Worm (Caenorhabditis elegans) whole organism, early embryonic: ENCODE results near the gene F54E4.2.

Experiments used
- aly-1 ChIP-seq: sonication (generic microtip); optimal IDR thresholded peaks from 2 replicates; lab custom pipeline; 2016; ENCODE audit warnings: missing genetic modification characterization, missing compliant biosample characterization
- ama-1 ChIP-seq: fragments of 150-350 bp; optimal IDR thresholded peaks from 2 replicates; lab custom pipeline; 2014
- ceh-13 ChIP-seq: fragments of 200-800 bp; sonication (Bioruptor generic); optimal IDR thresholded peaks from 2 replicates; lab custom pipeline; 2018; ENCODE audit warnings: mild to moderate bottlenecking, missing genetic modification characterization, missing compliant biosample characterization
- ceh-36 ChIP-seq: sonication (generic microtip); optimal IDR thresholded peaks from 2 replicates; lab custom pipeline; 2016; ENCODE audit warnings: missing genetic modification characterization, inconsistent platforms, missing compliant biosample characterization
- ets-7 ChIP-seq: sonication (generic microtip); optimal IDR thresholded peaks from 2 replicates; lab custom pipeline; 2016; ENCODE audit warnings: missing genotype, missing genetic modification characterization, missing compliant biosample characterization
- flt-1 ChIP-seq: fragments of 200-800 bp; sonication (Bioruptor generic); IDR thresholded peaks from 2 replicates; pipeline ENCODE4 v1.3.6; 2022; ENCODE audit warnings: missing genetic modification characterization, missing compliant biosample characterization
- hmbx-1 ChIP-seq: sonication (generic microtip); optimal IDR thresholded peaks from 2 replicates; lab custom pipeline; 2016; ENCODE audit warnings: mild to moderate bottlenecking, missing genetic modification characterization, missing compliant biosample characterization
- hmg-4 ChIP-seq: fragments of 200-800 bp; sonication (Bioruptor generic); optimal IDR thresholded peaks from 2 replicates; lab custom pipeline; 2018; ENCODE audit warnings: mild to moderate bottlenecking, missing genetic modification characterization, missing compliant biosample characterization
- pes-1 ChIP-seq: fragments of 200-800 bp; sonication (Bioruptor generic); IDR thresholded peaks from 2 replicates; pipeline ENCODE4 v1.3.6; 2022; ENCODE audit warnings: missing genetic modification reagents, missing genetic modification characterization, missing compliant biosample characterization
- tbx-37 ChIP-seq: fragments of 200-800 bp; sonication (Bioruptor generic); conservative IDR thresholded peaks from 2 replicates; pipeline ENCODE4 v1.3.6; 2022; ENCODE audit warnings: missing genetic modification reagents, missing genetic modification characterization, missing compliant biosample characterization
- tra-4 ChIP-seq: sonication (generic microtip); optimal IDR thresholded peaks from 2 replicates; lab custom pipeline; 2017; ENCODE audit warnings: missing genetic modification characterization, missing compliant biosample characterization

DNA sequence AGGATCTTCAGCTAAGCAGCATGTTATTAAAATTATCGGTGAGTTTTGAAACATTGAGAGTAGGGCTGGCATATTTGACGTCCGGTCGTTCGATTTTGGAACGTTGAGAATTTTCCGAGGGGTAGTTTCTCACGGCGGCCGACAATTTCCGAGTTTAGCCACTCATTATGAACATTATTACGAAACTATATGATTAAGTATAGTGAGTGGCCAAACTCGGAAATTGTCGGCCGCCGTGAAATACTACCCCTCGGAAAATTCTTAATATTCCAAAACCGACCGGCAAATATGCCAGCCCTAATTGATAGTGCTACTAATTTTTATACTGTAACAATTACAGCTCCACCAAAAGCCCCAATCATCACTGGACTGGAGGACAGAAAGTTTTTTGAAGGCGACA is 28.7 kb upstream of the F54E4.2 start:
- no peak for TF ChIP-seq flt-1 (GFP tag; lab: Robert Waterston, UW)
- TF ChIP-seq tbx-37 (GFP tag; lab: Robert Waterston, UW), result no peak
- no peak for TF ChIP-seq ceh-13 (GFP tag; lab: Kevin White, UChicago)
- no peak for TF ChIP-seq aly-1 (tag; lab: Kevin White, UChicago)
- TF ChIP-seq ama-1, result no peak
- no peak for TF ChIP-seq hmbx-1 (tag; lab: Kevin White, UChicago)
- TF ChIP-seq hmg-4, result no peak
- no peak for TF ChIP-seq ceh-36
- TF ChIP-seq ets-7 (tag; lab: Kevin White, UChicago), result no peak
- no peak for TF ChIP-seq tra-4 (tag; lab: Kevin White, UChicago)
- TF ChIP-seq pes-1 (GFP tag; lab: Robert Waterston, UW), result no peak
